Fruit fly (Drosophila melanogaster) whole organism, wandering third instar larva: ENCODE results near the gene CG13026.

Experiments used
- Abd-B ChIP-seq: fragments of >200 bp; optimal IDR thresholded peaks from 2 replicates; lab custom pipeline; 2017; ENCODE audit warnings: missing biosample characterization, missing genetic modification characterization
- CG9705 ChIP-seq: fragments of 200-800 bp; sonication (Bioruptor generic); optimal IDR thresholded peaks from 2 replicates; lab custom pipeline; 2018; ENCODE audit warnings: missing biosample characterization, mild to moderate bottlenecking, missing genetic modification characterization
- Hnf4 ChIP-seq: fragments of 200-800 bp; sonication (Bioruptor generic); optimal IDR thresholded peaks from 2 replicates; lab custom pipeline; 2016; ENCODE audit warnings: missing biosample characterization, mild to moderate bottlenecking, missing genetic modification characterization
- Hr83 ChIP-seq: fragments of 200-300 bp; sonication (Bioruptor generic); optimal IDR thresholded peaks from 2 replicates; lab custom pipeline; 2016; ENCODE audit warnings: missing biosample characterization, mild to moderate bottlenecking, missing genetic modification characterization, moderate library complexity; ENCODE audit not compliant: poor library complexity, severe bottlenecking
- Mio ChIP-seq: sonication (Bioruptor generic); optimal IDR thresholded peaks from 2 replicates; lab custom pipeline; 2016; ENCODE audit warnings: missing biosample characterization, missing genetic modification characterization
- Myc ChIP-seq: fragments of >200 bp; optimal IDR thresholded peaks from 2 replicates; lab custom pipeline; 2017
- OdsH ChIP-seq: fragments of 200-800 bp; sonication (Bioruptor generic); optimal IDR thresholded peaks from 2 replicates; lab custom pipeline; 2016; ENCODE audit warnings: missing biosample characterization, mild to moderate bottlenecking, missing genetic modification characterization
- Rel ChIP-seq, 2 experiments: fragments of 200-800 bp; sonication (Bioruptor generic) in 1 of 2; optimal IDR thresholded peaks; 2 replicates in 1 of 2; 3 replicates in 1 of 2; lab custom pipeline; 2016 to 2019; ENCODE audit warnings: mild to moderate bottlenecking in 2 of 2, missing biosample characterization in 2 of 2, missing genetic modification characterization in 2 of 2, moderate library complexity in 1 of 2
- brk ChIP-seq: fragments of 200-800 bp; sonication (Bioruptor generic); optimal IDR thresholded peaks from 2 replicates; lab custom pipeline; 2016; ENCODE audit warnings: missing biosample characterization, mild to moderate bottlenecking, missing genetic modification characterization
- dmrt93B ChIP-seq: fragments of 200-800 bp; sonication (Bioruptor generic); optimal IDR thresholded peaks from 2 replicates; lab custom pipeline; 2018; ENCODE audit warnings: missing biosample characterization, mild to moderate bottlenecking, missing genetic modification characterization
- dsf ChIP-seq: sonication (Bioruptor generic); optimal IDR thresholded peaks from 2 replicates; lab custom pipeline; 2016; ENCODE audit warnings: missing biosample characterization, missing genetic modification characterization, borderline replicate concordance
- pan ChIP-seq: fragments of >200 bp; optimal IDR thresholded peaks from 2 replicates; lab custom pipeline; 2017
- sage ChIP-seq: fragments of 200-800 bp; sonication (Bioruptor generic); optimal IDR thresholded peaks from 2 replicates; lab custom pipeline; 2016; ENCODE audit warnings: missing biosample characterization, mild to moderate bottlenecking, missing genetic modification characterization
- woc ChIP-seq: sonication (Bioruptor generic); optimal IDR thresholded peaks from 2 replicates; lab custom pipeline; 2016; ENCODE audit warnings: missing biosample characterization, mild to moderate bottlenecking, missing genetic modification characterization

DNA sequence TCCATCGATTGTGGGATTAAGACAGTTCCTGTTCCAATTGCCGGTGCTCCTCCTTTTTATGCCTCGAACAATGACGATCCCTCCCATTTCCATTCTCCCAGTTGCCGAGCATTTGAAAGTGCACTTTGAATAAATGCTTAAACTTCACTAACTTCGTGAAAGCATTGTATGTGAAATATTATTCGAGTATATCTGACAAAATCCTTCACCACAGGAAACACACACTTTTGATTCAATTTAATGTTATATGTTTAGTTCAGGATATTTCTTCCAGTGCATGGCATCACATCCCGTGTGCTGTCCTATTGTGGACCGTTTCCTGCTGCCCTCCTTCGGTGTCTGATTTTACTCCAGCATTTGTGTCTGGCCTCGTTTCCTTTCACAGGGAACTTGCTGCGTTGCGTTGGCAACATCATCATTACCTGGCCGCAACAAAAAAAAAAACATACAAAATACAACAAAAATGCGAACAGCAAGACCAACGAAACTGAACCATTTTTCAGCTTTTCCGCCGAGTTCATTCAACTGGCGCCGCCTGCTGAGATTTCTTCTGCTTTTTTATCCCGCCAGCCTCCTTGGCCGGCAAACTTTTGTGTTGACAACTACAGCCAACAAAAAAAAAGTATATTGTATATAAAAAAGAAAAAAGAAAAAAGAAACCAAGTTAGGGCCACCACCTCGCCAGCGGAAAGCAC, 26.6 kb upstream of the CG13026 start:
- TF ChIP-seq sage (GFP tag; lab: Kevin White, UChicago), result no peak
- no peak for TF ChIP-seq Hr83 (GFP tag; lab: Kevin White, UChicago)
- TF ChIP-seq OdsH (GFP tag; lab: Kevin White, UChicago), result no peak
- no peak for TF ChIP-seq Myc (lab: Kevin White, UChicago)
- no peak for TF ChIP-seq Hnf4
- TF ChIP-seq Rel (GFP tag; optimal IDR thresholded peaks at IDR 0.05; lab: Kevin White, UChicago), result no peak
- no peak for TF ChIP-seq Rel (tag; optimal IDR thresholded peaks at IDR 0.05; lab: Kevin White, UChicago)
- TF ChIP-seq woc (GFP tag; lab: Kevin White, UChicago), result no peak
- no peak for TF ChIP-seq CG9705 (GFP tag; lab: Kevin White, UChicago)
- TF ChIP-seq Abd-B (GFP tag; lab: Kevin White, UChicago), result no peak
- TF ChIP-seq brk, result no peak
- TF ChIP-seq pan (lab: Kevin White, UChicago), result no peak
- TF ChIP-seq Mio (GFP tag; lab: Kevin White, UChicago), result no peak
- no peak for TF ChIP-seq dsf (GFP tag; lab: Kevin White, UChicago)
- TF ChIP-seq dmrt93B (GFP tag; lab: Kevin White, UChicago), result no peak
